Fruit fly (Drosophila melanogaster) whole organism, embryonic: ENCODE measurements around the gene kdn.

ENCODE experiments used
- Abd-B ChIP-seq: fragments of 200-800 bp; sonication (Bioruptor generic); optimal IDR thresholded peaks from 2 replicates; lab custom pipeline; 2018; ENCODE audit warnings: missing biosample characterization, mild to moderate bottlenecking, missing genetic modification characterization, moderate library complexity
- Bdp1 ChIP-seq: fragments of 200-800 bp; sonication (Bioruptor generic); optimal IDR thresholded peaks from 3 replicates; lab custom pipeline; 2016; ENCODE audit warnings: missing biosample characterization, missing genetic modification characterization
- CG10565 ChIP-seq: fragments of 200-800 bp; sonication (Bioruptor generic); optimal IDR thresholded peaks from 3 replicates; lab custom pipeline; 2016; ENCODE audit warnings: missing biosample characterization, mild to moderate bottlenecking, missing genetic modification characterization
- CG12104 ChIP-seq: fragments of 200-800 bp; sonication (Bioruptor generic); optimal IDR thresholded peaks from 3 replicates; lab custom pipeline; 2016; ENCODE audit warnings: missing biosample characterization, missing genetic modification characterization
- CG12744 ChIP-seq: fragments of 200-800 bp; sonication (Bioruptor generic); optimal IDR thresholded peaks from 2 replicates; lab custom pipeline; 2016; ENCODE audit warnings: missing biosample characterization, missing genetic modification characterization
- CG13624 ChIP-seq: fragments of 200-800 bp; sonication (Bioruptor generic); optimal IDR thresholded peaks from 2 replicates; lab custom pipeline; 2016; ENCODE audit warnings: missing biosample characterization, missing genetic modification characterization
- CG15073 ChIP-seq: fragments of 200-800 bp; sonication (Bioruptor generic); optimal IDR thresholded peaks from 2 replicates; lab custom pipeline; 2016; ENCODE audit warnings: missing biosample characterization, missing genetic modification characterization
- CG15269 ChIP-seq: fragments of 200-800 bp; sonication (Bioruptor generic); optimal IDR thresholded peaks from 2 replicates; lab custom pipeline; 2018; ENCODE audit warnings: missing biosample characterization, mild to moderate bottlenecking, missing genetic modification characterization, moderate library complexity
- CG15514 ChIP-seq: fragments of 200-800 bp; sonication (Bioruptor generic); optimal IDR thresholded peaks from 3 replicates; lab custom pipeline; 2017; ENCODE audit warnings: missing biosample characterization, missing genetic modification characterization, mild to moderate bottlenecking, moderate library complexity, missing genetic modification reagents
- CG17568 ChIP-seq: fragments of 200-800 bp; sonication (Bioruptor generic); optimal IDR thresholded peaks from 2 replicates; lab custom pipeline; 2018; ENCODE audit warnings: missing biosample characterization, mild to moderate bottlenecking, missing genetic modification characterization, moderate library complexity
- CG2712 ChIP-seq: fragments of 200-800 bp; optimal IDR thresholded peaks from 3 replicates; lab custom pipeline; 2019; ENCODE audit warnings: missing biosample characterization, mild to moderate bottlenecking, missing genetic modification characterization, moderate library complexity
- CG32767 ChIP-seq: fragments of 200-800 bp; sonication (Bioruptor generic); IDR thresholded peaks from 2 replicates; pipeline ENCODE4 v1.3.6; 2022; ENCODE audit warnings: missing biosample characterization, missing genetic modification characterization
- CG3281 ChIP-seq: fragments of 200-800 bp; sonication (Bioruptor generic); optimal IDR thresholded peaks from 3 replicates; lab custom pipeline; 2017; ENCODE audit warnings: missing biosample characterization, mild to moderate bottlenecking, missing genetic modification characterization
- CG5180 ChIP-seq: fragments of 200-800 bp; sonication (Bioruptor generic); optimal IDR thresholded peaks from 3 replicates; lab custom pipeline; 2017; ENCODE audit warnings: missing biosample characterization, missing genetic modification characterization, mild to moderate bottlenecking, moderate library complexity, missing genetic modification reagents
- CG5245 ChIP-seq: fragments of 200-800 bp; sonication (Bioruptor generic); optimal IDR thresholded peaks from 3 replicates; lab custom pipeline; 2016; ENCODE audit warnings: missing biosample characterization, missing genetic modification characterization
- CG6791 ChIP-seq: fragments of 200-800 bp; sonication (Bioruptor generic); IDR thresholded peaks from 3 replicates; pipeline ENCODE4 v1.3.6; 2022; ENCODE audit warnings: missing biosample characterization, missing genetic modification characterization; ENCODE audit not compliant: partially characterized antibody
- CG8290 ChIP-seq, 3 experiments: fragments of 200-800 bp; sonication (Bioruptor generic); optimal IDR thresholded peaks; 2 replicates each; lab custom pipeline; 2016 to 2019; ENCODE audit warnings: missing biosample characterization in 3 of 3, missing genetic modification characterization in 3 of 3, mild to moderate bottlenecking in 2 of 3, moderate library complexity in 1 of 3
- CG9817 ChIP-seq: fragments of 200-800 bp; sonication (Bioruptor generic); optimal IDR thresholded peaks from 2 replicates; lab custom pipeline; 2018; ENCODE audit warnings: missing biosample characterization, mild to moderate bottlenecking, missing genetic modification characterization, moderate library complexity
- D ChIP-seq, 2 experiments: fragments of 200-800 bp in 1 of 2; fragments of >200 bp in 1 of 2; sonication (Bioruptor generic) in 1 of 2; optimal IDR thresholded peaks; 2 replicates in 1 of 2; 3 replicates in 1 of 2; lab custom pipeline; 2017; ENCODE audit warnings: mild to moderate bottlenecking in 1 of 2, missing biosample characterization in 1 of 2, missing genetic modification characterization in 1 of 2, missing genetic modification reagents in 1 of 2
- E2f1 ChIP-seq: fragments of 200-800 bp; sonication (Bioruptor generic); IDR thresholded peaks from 2 replicates; pipeline ENCODE4 v1.3.6; 2022; ENCODE audit warnings: missing biosample characterization, missing genetic modification characterization
- Ets97D ChIP-seq: fragments of 200-800 bp; sonication (Bioruptor generic); optimal IDR thresholded peaks from 3 replicates; lab custom pipeline; 2016; ENCODE audit warnings: missing biosample characterization, missing genetic modification characterization
- H15 ChIP-seq: fragments of 200-800 bp; sonication (Bioruptor generic); IDR thresholded peaks from 3 replicates; pipeline ENCODE4 v1.3.6; 2022; ENCODE audit warnings: missing biosample characterization, missing genetic modification characterization
- Hmr ChIP-seq: fragments of 200-800 bp; sonication (Bioruptor generic); optimal IDR thresholded peaks from 3 replicates; lab custom pipeline; 2017; ENCODE audit warnings: mild to moderate bottlenecking, missing biosample characterization, missing genetic modification reagents, missing genetic modification characterization
- Lim3 ChIP-seq: fragments of 200-800 bp; sonication (Bioruptor generic); IDR thresholded peaks from 2 replicates; pipeline ENCODE4 v1.3.6; 2022; ENCODE audit warnings: missing biosample characterization, missing genetic modification characterization
- Meics ChIP-seq: fragments of 200-800 bp; sonication (Bioruptor generic); optimal IDR thresholded peaks from 2 replicates; lab custom pipeline; 2017; ENCODE audit warnings: missing biosample characterization, mild to moderate bottlenecking, missing genetic modification characterization
- Mes4 ChIP-seq: fragments of 200-800 bp; sonication (Bioruptor generic); optimal IDR thresholded peaks from 2 replicates; lab custom pipeline; 2016; ENCODE audit warnings: missing biosample characterization, missing genetic modification characterization
- Myb ChIP-seq: fragments of 200-800 bp; sonication (Bioruptor generic); optimal IDR thresholded peaks from 2 replicates; lab custom pipeline; 2016; ENCODE audit warnings: missing biosample characterization, missing genetic modification characterization
- Rx ChIP-seq: fragments of 200-800 bp; sonication (Bioruptor generic); IDR thresholded peaks from 2 replicates; pipeline ENCODE4 v1.3.6; 2022; ENCODE audit warnings: missing biosample characterization, missing genetic modification characterization
- Side ChIP-seq: fragments of 200-800 bp; sonication (Bioruptor generic); optimal IDR thresholded peaks from 2 replicates; lab custom pipeline; 2016; ENCODE audit warnings: missing biosample characterization, missing genetic modification characterization
- Taf1 ChIP-seq: fragments of 200-800 bp; sonication (Bioruptor generic); IDR thresholded peaks from 2 replicates; pipeline ENCODE4 v1.3.6; 2022; ENCODE audit warnings: missing biosample characterization, missing genetic modification characterization
- ac ChIP-seq: fragments of 200-800 bp; sonication (Bioruptor generic); optimal IDR thresholded peaks from 3 replicates; lab custom pipeline; 2017; ENCODE audit warnings: missing biosample characterization, mild to moderate bottlenecking, missing genetic modification characterization
- ap ChIP-seq: fragments of 200-800 bp; sonication (Bioruptor generic); IDR thresholded peaks from 2 replicates; pipeline ENCODE4 v1.3.6; 2022; ENCODE audit warnings: missing biosample characterization, missing genetic modification characterization
- ara ChIP-seq: fragments of 200-800 bp; sonication (Bioruptor generic); IDR thresholded peaks from 2 replicates; pipeline ENCODE4 v1.3.6; 2022; ENCODE audit warnings: missing biosample characterization, missing genetic modification characterization
- bcd ChIP-seq: fragments of 200-800 bp; sonication (Bioruptor generic); optimal IDR thresholded peaks from 2 replicates; lab custom pipeline; 2017; ENCODE audit warnings: missing biosample characterization, mild to moderate bottlenecking, missing genetic modification characterization
- dmrt99B ChIP-seq: fragments of 200-800 bp; sonication (Bioruptor generic); optimal IDR thresholded peaks from 2 replicates; lab custom pipeline; 2018; ENCODE audit warnings: missing biosample characterization, mild to moderate bottlenecking, missing genetic modification characterization, moderate library complexity
- esg ChIP-seq: fragments of 200-800 bp; sonication (Bioruptor generic); conservative IDR thresholded peaks from 2 replicates; pipeline ENCODE4 v1.3.6; 2022; ENCODE audit warnings: missing biosample characterization, missing genetic modification characterization
- exex ChIP-seq: fragments of 200-800 bp; sonication (Bioruptor generic); optimal IDR thresholded peaks from 4 replicates; lab custom pipeline; 2018; ENCODE audit warnings: missing biosample characterization, mild to moderate bottlenecking, missing genetic modification characterization, moderate library complexity
- gem ChIP-seq: fragments of 200-800 bp; sonication (Bioruptor generic); optimal IDR thresholded peaks from 2 replicates; lab custom pipeline; 2019; ENCODE audit warnings: missing biosample characterization, mild to moderate bottlenecking, missing genetic modification characterization, moderate library complexity
- gsb-n ChIP-seq: fragments of 200-800 bp; sonication (Bioruptor generic); optimal IDR thresholded peaks from 3 replicates; lab custom pipeline; 2018; ENCODE audit warnings: missing biosample characterization, mild to moderate bottlenecking, missing genetic modification characterization
- klu ChIP-seq: fragments of 200-800 bp; sonication (Bioruptor generic); IDR thresholded peaks from 2 replicates; pipeline ENCODE4 v1.3.6; 2022; ENCODE audit warnings: missing biosample characterization, missing genetic modification characterization
- org-1 ChIP-seq: fragments of 200-800 bp; sonication (Bioruptor generic); optimal IDR thresholded peaks from 2 replicates; lab custom pipeline; 2017; ENCODE audit warnings: missing biosample characterization, missing genetic modification characterization
- peb ChIP-seq: fragments of 200-800 bp; sonication (Bioruptor generic); IDR thresholded peaks from 2 replicates; pipeline ENCODE4 v1.3.6; 2022; ENCODE audit warnings: missing biosample characterization, missing genetic modification characterization
- pho ChIP-seq: fragments of 200-800 bp; sonication (Bioruptor generic); optimal IDR thresholded peaks from 2 replicates; lab custom pipeline; 2016; ENCODE audit warnings: missing biosample characterization, missing genetic modification characterization
- sens ChIP-seq: fragments of 200-800 bp; sonication (Bioruptor generic); peaks from one replicate; lab custom pipeline; 2016; ENCODE audit warnings: missing biosample characterization, missing genetic modification characterization
- stwl ChIP-seq: fragments of 200-800 bp; sonication (Bioruptor generic); optimal IDR thresholded peaks from 3 replicates; lab custom pipeline; 2018; ENCODE audit warnings: missing biosample characterization, mild to moderate bottlenecking, missing genetic modification characterization, moderate library complexity
- tll ChIP-seq, 2 experiments: fragments of 200-800 bp in 1 of 2; fragments of >200 bp in 1 of 2; sonication (Bioruptor generic) in 1 of 2; optimal IDR thresholded peaks; 2 replicates each; lab custom pipeline; 2017 to 2019; ENCODE audit warnings: missing biosample characterization in 2 of 2, missing genetic modification characterization in 2 of 2, mild to moderate bottlenecking in 1 of 2, moderate library complexity in 1 of 2
- trem ChIP-seq: fragments of 200-800 bp; optimal IDR thresholded peaks from 3 replicates; lab custom pipeline; 2019; ENCODE audit warnings: missing biosample characterization, mild to moderate bottlenecking, missing genetic modification characterization, moderate library complexity
- wor ChIP-seq: fragments of 200-800 bp; sonication (Bioruptor generic); IDR thresholded peaks from 2 replicates; pipeline ENCODE4 v1.3.6; 2022; ENCODE audit warnings: missing biosample characterization, missing genetic modification characterization

The kdn gene

dm6 chrX:6343786-6344537 is 6.5 kb upstream of the kdn start (continued):
- TF ChIP-seq org-1 (GFP tag; lab: Kevin White, UChicago) (no peak), CG2712 (tag; lab: Kevin White, UChicago) (peak; percentile 12), Mes4 (no peak), CG6791 (GFP tag; lab: Robert Waterston, UW) (no peak), CG5180 (GFP tag; lab: Kevin White, UChicago) (no peak), bcd (no peak), H15 (GFP tag; lab: Robert Waterston, UW) (0 out of 3 replicates have a peak, but pooled peaks have one; percentile 54), ac (GFP tag; lab: Kevin White, UChicago) (no peak), CG15269 (tag; lab: Kevin White, UChicago) (no peak), CG12104 (GFP tag; lab: Kevin White, UChicago) (no peak), CG15514 (GFP tag; lab: Kevin White, UChicago) (no peak), CG12744 (GFP tag; lab: Kevin White, UChicago) (no peak), CG9817 (tag; lab: Kevin White, UChicago) (no peak), gsb-n (tag; lab: Kevin White, UChicago) (no peak), Meics (GFP tag; lab: Kevin White, UChicago) (no peak), trem (no peak), klu (GFP tag; lab: Robert Waterston, UW) (no peak), tll (GFP tag; optimal IDR thresholded peaks at IDR 0.05; lab: Kevin White, UChicago) (no peak), Lim3 (0 out of 2 replicates have a peak, but pooled peaks have one; percentile 16), Bdp1 (no peak), CG15073 (GFP tag; lab: Kevin White, UChicago) (no peak), peb (peak; percentile 74), CG13624 (GFP tag; lab: Kevin White, UChicago) (no peak), Side (no peak), stwl (tag; lab: Kevin White, UChicago) (no peak), ara (GFP tag; lab: Robert Waterston, UW) (peak; percentile 71; the same call in 1 of the 2 replicates), pho (GFP tag; lab: Kevin White, UChicago) (no peak), ap (GFP tag; lab: Robert Waterston, UW) (peak; percentile 59; the same call in 1 of the 2 replicates), CG10565 (no peak), Abd-B (no peak), CG3281 (no peak), exex (tag; lab: Kevin White, UChicago) (no peak), CG5245 (GFP tag; lab: Kevin White, UChicago) (peak; percentile 9), CG8290 (GFP tag; optimal IDR thresholded peaks at IDR 0.05; lab: Kevin White, UChicago) (no peak), CG8290 (tag; optimal IDR thresholded peaks at IDR 0.05; lab: Kevin White, UChicago) (no peak), dmrt99B (tag; lab: Kevin White, UChicago) (peak; percentile 42), Myb (GFP tag; lab: Kevin White, UChicago) (no peak), sens (GFP tag; lab: Kevin White, UChicago) (peak; percentile 91), Hmr (GFP tag; lab: Kevin White, UChicago) (no peak), Rx (peak; percentile 67), D (optimal IDR thresholded peaks at IDR 0.05; lab: Kevin White, UChicago) (no peak), D (GFP tag; optimal IDR thresholded peaks at IDR 0.05; lab: Kevin White, UChicago) (no peak), CG17568 (GFP tag; lab: Kevin White, UChicago) (no peak), gem (peak; percentile 34), esg (peak; percentile 31; the same call in 1 of the 2 replicates), wor (peak; percentile 74), Ets97D (GFP tag; lab: Kevin White, UChicago) (no peak), CG32767 (0 out of 2 replicates have a peak, but pooled peaks have one; percentile 53), E2f1 (GFP tag; lab: Robert Waterston, UW) (peak; percentile 46), Taf1 (GFP tag; lab: Robert Waterston, UW) (no peak)
